Fruit fly (Drosophila melanogaster): ENCODE measurements around the gene caz.
A peak's percentile ranks its signal among the peaks of the same experiment; 100 is the strongest.

caz gene

dm6 chrX:16332615-16333288 lies 44.1 kb downstream of the caz start:
- TF ChIP-seq pad (GFP tag; optimal IDR thresholded peaks at IDR 0.05) = peak; percentile 91
- TF ChIP-seq Crg-1 (GFP tag; optimal IDR thresholded peaks at IDR 0.05) = peak; percentile 92
- peak; percentile 88 for TF ChIP-seq Mnt (GFP tag; optimal IDR thresholded peaks at IDR 0.05)
- peak; percentile 82 for TF ChIP-seq CG1620 (GFP tag; optimal IDR thresholded peaks at IDR 0.05)
- TF ChIP-seq CG5204 (GFP tag; optimal IDR thresholded peaks at IDR 0.05) = peak; percentile 94
- peak; percentile 85 for TF ChIP-seq tj (GFP tag; optimal IDR thresholded peaks at IDR 0.05)
- TF ChIP-seq ovo (GFP tag; optimal IDR thresholded peaks at IDR 0.05) = peak; percentile 95
- TF ChIP-seq CG33017 (tag; optimal IDR thresholded peaks at IDR 0.05) = peak; percentile 95
- peak; percentile 95 for TF ChIP-seq CG7045 (GFP tag; optimal IDR thresholded peaks at IDR 0.05)
- TF ChIP-seq bab1 (GFP tag; optimal IDR thresholded peaks at IDR 0.05) = peak; percentile 95
- TF ChIP-seq CG12768 (GFP tag; optimal IDR thresholded peaks at IDR 0.05) = peak; percentile 95
- peak; percentile 83 for TF ChIP-seq cic (GFP tag; optimal IDR thresholded peaks at IDR 0.05)
- TF ChIP-seq CG14711 (tag; optimal IDR thresholded peaks at IDR 0.05) = peak; percentile 94
- TF ChIP-seq CG11617 (GFP tag; optimal IDR thresholded peaks at IDR 0.05) = peak; percentile 98
- TF ChIP-seq Clk (GFP tag; optimal IDR thresholded peaks at IDR 0.05) = peak; percentile 84
- peak; percentile 83 for TF ChIP-seq toe (GFP tag; optimal IDR thresholded peaks at IDR 0.05)
- TF ChIP-seq Hr96 (GFP tag; optimal IDR thresholded peaks at IDR 0.05) = no peak
- no peak for TF ChIP-seq cnc (optimal IDR thresholded peaks at IDR 0.05)
- peak; percentile 80 for TF ChIP-seq kay (GFP tag; ENCODE audit: borderline replicate concordance)
- TF ChIP-seq CG7101 (tag; optimal IDR thresholded peaks at IDR 0.05) = peak; percentile 98

DNA sequence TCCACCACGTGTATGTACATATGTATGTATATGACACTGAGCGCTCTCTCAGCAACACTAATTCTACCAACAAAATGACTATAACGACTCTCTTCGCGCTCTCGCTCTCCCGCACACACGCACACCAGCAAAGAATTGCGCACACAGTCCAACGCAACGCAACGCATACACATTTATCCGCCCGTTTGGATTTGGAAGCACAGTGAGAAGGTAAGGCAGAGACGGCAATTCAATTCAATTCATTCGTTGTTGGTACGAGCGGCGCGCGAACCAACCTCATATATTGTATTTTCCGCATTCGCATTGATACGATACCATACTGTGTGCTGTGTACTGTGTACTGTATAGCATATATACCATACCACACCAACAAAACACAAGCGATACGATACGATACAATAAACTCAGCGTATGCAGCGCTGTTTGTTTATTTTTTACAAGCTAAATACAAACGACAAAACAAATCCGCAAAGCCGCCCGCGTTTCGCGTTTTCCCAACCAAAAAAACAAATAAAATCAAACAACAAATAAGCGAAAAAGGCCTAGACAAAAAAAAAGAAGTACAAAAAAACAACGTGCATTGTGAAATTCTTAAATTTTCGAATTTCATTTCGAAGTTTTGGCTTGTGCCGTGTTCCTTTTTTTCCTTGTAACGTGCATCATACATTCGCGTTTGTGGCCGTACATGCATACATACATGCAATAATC lies 45.0 kb downstream of the caz start, which contains the start of the genes CG9921 and Dsp1:
Gene CG9921 (minus strand): TSS at position 167 of the 708 bp plus-strand sequence.
Gene Dsp1 (plus strand): TSS at position 179 of the 708 bp plus-strand sequence.
- TF ChIP-seq Clk (GFP tag; optimal IDR thresholded peaks at IDR 0.05) = no peak
- TF ChIP-seq CG7101 (tag; optimal IDR thresholded peaks at IDR 0.05) = peak; percentile 1
- peak; percentile 24 for TF ChIP-seq bab1 (GFP tag; optimal IDR thresholded peaks at IDR 0.05)
- TF ChIP-seq tj (GFP tag; optimal IDR thresholded peaks at IDR 0.05) = no peak
- peak; percentile 20 for TF ChIP-seq Hr96 (GFP tag; optimal IDR thresholded peaks at IDR 0.05)
- peak; percentile 6 for TF ChIP-seq kay (GFP tag; ENCODE audit: borderline replicate concordance)
- TF ChIP-seq CG14711 (tag; optimal IDR thresholded peaks at IDR 0.05) = peak; percentile 22
- no peak for TF ChIP-seq toe (GFP tag; optimal IDR thresholded peaks at IDR 0.05)
- no peak for TF ChIP-seq CG11617 (GFP tag; optimal IDR thresholded peaks at IDR 0.05)
- no peak for TF ChIP-seq cnc (optimal IDR thresholded peaks at IDR 0.05)
- no peak for TF ChIP-seq CG7045 (GFP tag; optimal IDR thresholded peaks at IDR 0.05)
- peak; percentile 13 for TF ChIP-seq ovo (GFP tag; optimal IDR thresholded peaks at IDR 0.05)
- TF ChIP-seq cic (GFP tag; optimal IDR thresholded peaks at IDR 0.05) = peak; percentile 96
- no peak for TF ChIP-seq pad (GFP tag; optimal IDR thresholded peaks at IDR 0.05)
- TF ChIP-seq CG5204 (GFP tag; optimal IDR thresholded peaks at IDR 0.05) = no peak
- peak; percentile 16 for TF ChIP-seq CG1620 (GFP tag; optimal IDR thresholded peaks at IDR 0.05)
- peak; percentile 38 for TF ChIP-seq CG12768 (GFP tag; optimal IDR thresholded peaks at IDR 0.05)
- no peak for TF ChIP-seq Crg-1 (GFP tag; optimal IDR thresholded peaks at IDR 0.05)
- TF ChIP-seq CG33017 (tag; optimal IDR thresholded peaks at IDR 0.05) = no peak
- TF ChIP-seq Mnt (GFP tag; optimal IDR thresholded peaks at IDR 0.05) = peak; percentile 93

- no peak for TF ChIP-seq cnc (optimal IDR thresholded peaks at IDR 0.05)
- TF ChIP-seq CG5204 (GFP tag; optimal IDR thresholded peaks at IDR 0.05) = no peak
- TF ChIP-seq CG12768 (GFP tag; optimal IDR thresholded peaks at IDR 0.05) = no peak
- TF ChIP-seq CG11617 (GFP tag; optimal IDR thresholded peaks at IDR 0.05) = no peak
- TF ChIP-seq Mnt (GFP tag; optimal IDR thresholded peaks at IDR 0.05) = peak; percentile 43
- no peak for TF ChIP-seq ovo (GFP tag; optimal IDR thresholded peaks at IDR 0.05)
- TF ChIP-seq tj (GFP tag; optimal IDR thresholded peaks at IDR 0.05) = no peak
- TF ChIP-seq cic (GFP tag; optimal IDR thresholded peaks at IDR 0.05) = peak; percentile 20
- no peak for TF ChIP-seq Crg-1 (GFP tag; optimal IDR thresholded peaks at IDR 0.05)
- TF ChIP-seq CG33017 (tag; optimal IDR thresholded peaks at IDR 0.05) = no peak
- TF ChIP-seq pad (GFP tag; optimal IDR thresholded peaks at IDR 0.05) = no peak
- TF ChIP-seq CG7101 (tag; optimal IDR thresholded peaks at IDR 0.05) = no peak
Measured at dm6 chrX:16334251-16334860, 45.7 kb downstream of the caz start.

- peak; percentile 75 for TF ChIP-seq CG14711 (tag; optimal IDR thresholded peaks at IDR 0.05)
- peak; percentile 89 for TF ChIP-seq CG11617 (GFP tag; optimal IDR thresholded peaks at IDR 0.05)
- TF ChIP-seq CG5204 (GFP tag; optimal IDR thresholded peaks at IDR 0.05) = peak; percentile 70
- peak; percentile 65 for TF ChIP-seq CG12768 (GFP tag; optimal IDR thresholded peaks at IDR 0.05)
- TF ChIP-seq cic (GFP tag; optimal IDR thresholded peaks at IDR 0.05) = peak; percentile 28
- peak; percentile 53 for TF ChIP-seq pad (GFP tag; optimal IDR thresholded peaks at IDR 0.05)
- TF ChIP-seq CG7045 (GFP tag; optimal IDR thresholded peaks at IDR 0.05) = peak; percentile 58
- TF ChIP-seq CG33017 (tag; optimal IDR thresholded peaks at IDR 0.05) = peak; percentile 64
- no peak for TF ChIP-seq Hr96 (GFP tag; optimal IDR thresholded peaks at IDR 0.05)
- TF ChIP-seq cnc (optimal IDR thresholded peaks at IDR 0.05) = no peak
- TF ChIP-seq CG7101 (tag; optimal IDR thresholded peaks at IDR 0.05) = peak; percentile 86
- peak; percentile 89 for TF ChIP-seq Mnt (GFP tag; optimal IDR thresholded peaks at IDR 0.05)
- TF ChIP-seq Crg-1 (GFP tag; optimal IDR thresholded peaks at IDR 0.05) = peak; percentile 79
- no peak for TF ChIP-seq Clk (GFP tag; optimal IDR thresholded peaks at IDR 0.05)
- TF ChIP-seq toe (GFP tag; optimal IDR thresholded peaks at IDR 0.05) = peak; percentile 51
- peak; percentile 62 for TF ChIP-seq bab1 (GFP tag; optimal IDR thresholded peaks at IDR 0.05)
- peak; percentile 75 for TF ChIP-seq tj (GFP tag; optimal IDR thresholded peaks at IDR 0.05)
- peak; percentile 47 for TF ChIP-seq kay (GFP tag; ENCODE audit: borderline replicate concordance)
- peak; percentile 70 for TF ChIP-seq ovo (GFP tag; optimal IDR thresholded peaks at IDR 0.05)
- peak; percentile 57 for TF ChIP-seq CG1620 (GFP tag; optimal IDR thresholded peaks at IDR 0.05)
Measured at dm6 chrX:16335107-16335642, 46.6 kb downstream of the caz start.
